Fruit fly (Drosophila melanogaster) whole organism, adult: ENCODE measurements around the gene CG17917.

ENCODE experiments used
- CG11617 ChIP-seq: fragments of 200-800 bp; sonication (Bioruptor generic); optimal IDR thresholded peaks from 2 replicates; lab custom pipeline; 2017; ENCODE audit warnings: mild to moderate bottlenecking, missing biosample characterization, missing genetic modification reagents, missing genetic modification characterization
- CG12768 ChIP-seq: fragments of 200-800 bp; sonication (Bioruptor generic); optimal IDR thresholded peaks from 2 replicates; lab custom pipeline; 2017; ENCODE audit warnings: missing biosample characterization, missing genetic modification characterization, mild to moderate bottlenecking, moderate library complexity, missing genetic modification reagents
- CG14711 ChIP-seq: fragments of 200-800 bp; sonication (Bioruptor generic); optimal IDR thresholded peaks from 2 replicates; lab custom pipeline; 2018; ENCODE audit warnings: missing biosample characterization, mild to moderate bottlenecking, missing genetic modification characterization, moderate library complexity
- CG1620 ChIP-seq: fragments of 200-800 bp; sonication (Bioruptor generic); optimal IDR thresholded peaks from 2 replicates; lab custom pipeline; 2016; ENCODE audit warnings: missing biosample characterization, missing genetic modification characterization
- CG33017 ChIP-seq: fragments of 200-800 bp; sonication (Bioruptor generic); optimal IDR thresholded peaks from 2 replicates; lab custom pipeline; 2018; ENCODE audit warnings: missing biosample characterization, mild to moderate bottlenecking, missing genetic modification characterization, moderate library complexity
- CG5204 ChIP-seq: fragments of 200-800 bp; sonication (Bioruptor generic); optimal IDR thresholded peaks from 2 replicates; lab custom pipeline; 2016; ENCODE audit warnings: missing biosample characterization, missing genetic modification characterization
- CG7045 ChIP-seq: fragments of 200-800 bp; sonication (Bioruptor generic); optimal IDR thresholded peaks from 2 replicates; lab custom pipeline; 2017; ENCODE audit warnings: missing biosample characterization, mild to moderate bottlenecking, missing genetic modification characterization
- CG7101 ChIP-seq: fragments of 200-800 bp; sonication (Bioruptor generic); optimal IDR thresholded peaks from 2 replicates; lab custom pipeline; 2018; ENCODE audit warnings: missing biosample characterization, mild to moderate bottlenecking, missing genetic modification characterization, moderate library complexity
- Clk ChIP-seq: fragments of 200-800 bp; sonication (Bioruptor generic); optimal IDR thresholded peaks from 2 replicates; lab custom pipeline; 2017; ENCODE audit warnings: missing biosample characterization, missing genetic modification characterization
- Crg-1 ChIP-seq: fragments of 200-800 bp; sonication (Bioruptor generic); optimal IDR thresholded peaks from 2 replicates; lab custom pipeline; 2016; ENCODE audit warnings: missing biosample characterization, missing genetic modification characterization
- Hr96 ChIP-seq: fragments of 200-800 bp; sonication (Bioruptor generic); optimal IDR thresholded peaks from 2 replicates; lab custom pipeline; 2016; ENCODE audit warnings: missing biosample characterization, missing genetic modification characterization
- Mnt ChIP-seq: fragments of 200-800 bp; sonication (Bioruptor generic); optimal IDR thresholded peaks from 2 replicates; lab custom pipeline; 2016; ENCODE audit warnings: missing biosample characterization, mild to moderate bottlenecking, missing genetic modification characterization
- bab1 ChIP-seq: fragments of 200-800 bp; sonication (Bioruptor generic); optimal IDR thresholded peaks from 3 replicates; lab custom pipeline; 2019; ENCODE audit warnings: missing biosample characterization, mild to moderate bottlenecking, missing genetic modification characterization, moderate library complexity
- cic ChIP-seq: fragments of 200-800 bp; sonication (Bioruptor generic); optimal IDR thresholded peaks from 2 replicates; lab custom pipeline; 2017; ENCODE audit warnings: missing biosample characterization, mild to moderate bottlenecking, missing genetic modification characterization, moderate library complexity
- cnc ChIP-seq, 2 experiments: fragments of >200 bp; optimal IDR thresholded peaks; 2 replicates each; lab custom pipeline; 2017
- kay ChIP-seq: fragments of 200-800 bp; sonication (Bioruptor generic); peaks from one replicate; lab custom pipeline; 2016; ENCODE audit warnings: missing biosample characterization, missing genetic modification characterization, borderline replicate concordance
- ovo ChIP-seq: fragments of 200-800 bp; sonication (Bioruptor generic); optimal IDR thresholded peaks from 2 replicates; lab custom pipeline; 2016; ENCODE audit warnings: missing biosample characterization, missing genetic modification characterization
- pad ChIP-seq: fragments of 200-800 bp; sonication (Bioruptor generic); optimal IDR thresholded peaks from 3 replicates; lab custom pipeline; 2017; ENCODE audit warnings: missing biosample characterization, missing genetic modification characterization, mild to moderate bottlenecking, moderate library complexity, missing genetic modification reagents
- tj ChIP-seq: fragments of 200-800 bp; sonication (Bioruptor generic); optimal IDR thresholded peaks from 3 replicates; lab custom pipeline; 2017; ENCODE audit warnings: missing biosample characterization, mild to moderate bottlenecking, missing genetic modification characterization, moderate library complexity
- toe ChIP-seq: fragments of 200-800 bp; sonication (Bioruptor generic); optimal IDR thresholded peaks from 2 replicates; lab custom pipeline; 2016; ENCODE audit warnings: missing biosample characterization, missing genetic modification characterization

CG17917 gene

dm6 chr3R:6303738-6304137 lies 38.0 kb upstream of the CG17917 start, which contains the start of gene CG46396:
Gene CG46396 (plus strand): TSS chr3R:6304038.
- TF ChIP-seq ovo (GFP tag; lab: Kevin White, UChicago) = no peak
- no peak for TF ChIP-seq pad (GFP tag; lab: Kevin White, UChicago)
- no peak for TF ChIP-seq CG7045 (GFP tag; lab: Kevin White, UChicago)
- TF ChIP-seq CG14711 (tag; lab: Kevin White, UChicago) = no peak
- TF ChIP-seq Clk (GFP tag; lab: Kevin White, UChicago) = no peak
- TF ChIP-seq CG1620 (GFP tag; lab: Kevin White, UChicago) = no peak
- no peak for TF ChIP-seq Mnt
- TF ChIP-seq bab1 (GFP tag; lab: Kevin White, UChicago) = no peak
- no peak for TF ChIP-seq CG12768 (GFP tag; lab: Kevin White, UChicago)

- TF ChIP-seq CG7101 (tag; lab: Kevin White, UChicago) (no peak), CG33017 (tag; lab: Kevin White, UChicago) (no peak), CG11617 (GFP tag; lab: Kevin White, UChicago) (no peak), tj (GFP tag; lab: Kevin White, UChicago) (no peak), Crg-1 (GFP tag; lab: Kevin White, UChicago) (no peak), ovo (GFP tag; lab: Kevin White, UChicago) (no peak), bab1 (GFP tag; lab: Kevin White, UChicago) (no peak), CG7045 (GFP tag; lab: Kevin White, UChicago) (no peak), pad (GFP tag; lab: Kevin White, UChicago) (no peak), CG14711 (tag; lab: Kevin White, UChicago) (no peak), Clk (GFP tag; lab: Kevin White, UChicago) (no peak), CG1620 (GFP tag; lab: Kevin White, UChicago) (no peak), kay (GFP tag; lab: Kevin White, UChicago) (no peak), cic (GFP tag; lab: Kevin White, UChicago) (no peak), toe (no peak), Mnt (no peak), cnc (optimal IDR thresholded peaks at IDR 0.05; lab: Kevin White, UChicago) (no peak), CG5204 (GFP tag; lab: Kevin White, UChicago) (no peak), Hr96 (GFP tag; lab: Kevin White, UChicago) (no peak)
Measured at dm6 chr3R:6304947-6305346, 36.8 kb upstream of the CG17917 start, which contains the start of gene Osi16. Gene Osi16 (plus strand): TSS chr3R:6305247.

dm6 chr3R:6306584-6306983 lies 35.2 kb upstream of the CG17917 start, which contains the start of gene CG46026:
Gene CG46026 (plus strand): TSS chr3R:6306884.
- no peak for TF ChIP-seq toe
- no peak for TF ChIP-seq CG7045 (GFP tag; lab: Kevin White, UChicago)
- no peak for TF ChIP-seq pad (GFP tag; lab: Kevin White, UChicago)
- no peak for TF ChIP-seq CG5204 (GFP tag; lab: Kevin White, UChicago)
- TF ChIP-seq CG1620 (GFP tag; lab: Kevin White, UChicago) = no peak
- no peak for TF ChIP-seq cic (GFP tag; lab: Kevin White, UChicago)
- no peak for TF ChIP-seq Hr96 (GFP tag; lab: Kevin White, UChicago)
- TF ChIP-seq CG7101 (tag; lab: Kevin White, UChicago) = no peak
- no peak for TF ChIP-seq CG14711 (tag; lab: Kevin White, UChicago)
- TF ChIP-seq ovo (GFP tag; lab: Kevin White, UChicago) = no peak
- TF ChIP-seq bab1 (GFP tag; lab: Kevin White, UChicago) = no peak
- TF ChIP-seq Mnt = no peak
- TF ChIP-seq Clk (GFP tag; lab: Kevin White, UChicago) = no peak
- TF ChIP-seq Crg-1 (GFP tag; lab: Kevin White, UChicago) = no peak
- TF ChIP-seq CG11617 (GFP tag; lab: Kevin White, UChicago) = no peak
- no peak for TF ChIP-seq kay (GFP tag; lab: Kevin White, UChicago)
- TF ChIP-seq CG12768 (GFP tag; lab: Kevin White, UChicago) = no peak
- no peak for TF ChIP-seq CG33017 (tag; lab: Kevin White, UChicago)
- no peak for TF ChIP-seq tj (GFP tag; lab: Kevin White, UChicago)
- TF ChIP-seq cnc (optimal IDR thresholded peaks at IDR 0.05; lab: Kevin White, UChicago) = no peak

dm6 chr3R:6309676-6310075 lies 32.1 kb upstream of the CG17917 start, which contains the start of gene CG31560:
Gene CG31560 (plus strand): TSS chr3R:6309976.
- no peak for TF ChIP-seq pad (GFP tag; lab: Kevin White, UChicago)
- no peak for TF ChIP-seq CG5204 (GFP tag; lab: Kevin White, UChicago)
- no peak for TF ChIP-seq CG11617 (GFP tag; lab: Kevin White, UChicago)
- no peak for TF ChIP-seq CG7045 (GFP tag; lab: Kevin White, UChicago)

dm6 chr3R:6311641-6312259 lies 30.0 kb upstream of the CG17917 start, which contains the start of gene Osi17:
Gene Osi17 (plus strand): TSS chr3R:6311772.
- TF ChIP-seq Hr96 (GFP tag; lab: Kevin White, UChicago) (no peak), CG11617 (GFP tag; lab: Kevin White, UChicago) (no peak), tj (GFP tag; lab: Kevin White, UChicago) (no peak), cnc (optimal IDR thresholded peaks at IDR 0.05; lab: Kevin White, UChicago) (no peak), kay (GFP tag; lab: Kevin White, UChicago) (no peak), toe (no peak), bab1 (GFP tag; lab: Kevin White, UChicago) (no peak), CG1620 (GFP tag; lab: Kevin White, UChicago) (no peak), CG5204 (GFP tag; lab: Kevin White, UChicago) (no peak), CG14711 (tag; lab: Kevin White, UChicago) (no peak), CG7045 (GFP tag; lab: Kevin White, UChicago) (no peak), CG7101 (tag; lab: Kevin White, UChicago) (no peak), pad (GFP tag; lab: Kevin White, UChicago) (no peak), ovo (GFP tag; lab: Kevin White, UChicago) (no peak), Crg-1 (GFP tag; lab: Kevin White, UChicago) (no peak), Clk (GFP tag; lab: Kevin White, UChicago) (no peak), cic (GFP tag; lab: Kevin White, UChicago) (no peak)
